Fruit fly (Drosophila melanogaster): ENCODE data around the gene twin.

twin gene

dm6 chr3R:24216017-24216416 is 5.7 kb downstream of the twin start:
- TF ChIP-seq C15 (GFP tag; IDR thresholded peaks at IDR 0.05) (no peak), lmd (GFP tag; IDR thresholded peaks at IDR 0.05) (no peak), pros (GFP tag; optimal IDR thresholded peaks at IDR 0.05) (peak; percentile 68), Blimp-1 (GFP tag; optimal IDR thresholded peaks at IDR 0.05) (peak; percentile 94)

- TF ChIP-seq h (optimal IDR thresholded peaks at IDR 0.05) (no peak), pan (optimal IDR thresholded peaks at IDR 0.05) (no peak), pan (GFP tag; optimal IDR thresholded peaks at IDR 0.05 in 1 of 2, IDR thresholded peaks at IDR 0.05 in 1 of 2) (peak in 1 of 2 experiments; percentile 26), lmd (GFP tag; IDR thresholded peaks at IDR 0.05) (no peak), Bgb (GFP tag; IDR thresholded peaks at IDR 0.05; ENCODE audit: partially characterized antibody) (no peak), CG4360 (GFP tag; IDR thresholded peaks at IDR 0.05) (peak; percentile 66), Dll (GFP tag; IDR thresholded peaks at IDR 0.05; ENCODE audit: partially characterized antibody) (0 out of 4 replicates have a peak, but pooled peaks have one; percentile 8), tgo (GFP tag; IDR thresholded peaks at IDR 0.05) (no peak), abd-A (tag; optimal IDR thresholded peaks at IDR 0.05) (no peak), CG33557 (GFP tag; optimal IDR thresholded peaks at IDR 0.05) (no peak), Xrp1 (GFP tag; IDR thresholded peaks at IDR 0.05) (no peak), vvl (GFP tag; IDR thresholded peaks at IDR 0.05) (peak; percentile 19; the same call in 1 of the 2 replicates), CG32532 (GFP tag; IDR thresholded peaks at IDR 0.05) (0 out of 2 replicates have a peak, but pooled peaks have one; percentile 12), eve (GFP tag; optimal IDR thresholded peaks at IDR 0.05) (no peak), pnt (GFP tag; optimal IDR thresholded peaks at IDR 0.05) (no peak), ro (GFP tag; IDR thresholded peaks at IDR 0.05) (no peak), tx (GFP tag; optimal IDR thresholded peaks at IDR 0.05) (no peak), twi (tag; optimal IDR thresholded peaks at IDR 0.05) (peak; percentile 54), HmgD (GFP tag; optimal IDR thresholded peaks at IDR 0.05) (no peak), lov (optimal IDR thresholded peaks at IDR 0.05) (no peak), lov (GFP tag; IDR thresholded peaks at IDR 0.05) (no peak)
These were observed 8.1 kb downstream of the twin start for dm6 chr3R:24213644-24214043.

dm6 chr3R:24206341-24207114 is 15.2 kb downstream of the twin start:
- TF ChIP-seq onecut (GFP tag; IDR thresholded peaks at IDR 0.05) (peak; percentile 64), CG2199 (GFP tag; IDR thresholded peaks at IDR 0.05) (no peak), Kr (GFP tag; optimal IDR thresholded peaks at IDR 0.05) (no peak), pita (GFP tag; optimal IDR thresholded peaks at IDR 0.05) (no peak), oc (tag; optimal IDR thresholded peaks at IDR 0.05) (peak; percentile 87), CG16779 (GFP tag; IDR thresholded peaks at IDR 0.05) (no peak), sim (GFP tag; IDR thresholded peaks at IDR 0.05) (no peak), CG10431 (GFP tag; optimal IDR thresholded peaks at IDR 0.05) (peak; percentile 17), CkIIα-i1 (GFP tag; IDR thresholded peaks at IDR 0.05) (no peak), zen2 (GFP tag; IDR thresholded peaks at IDR 0.05; ENCODE audit: partially characterized antibody) (no peak), CG32772 (GFP tag; IDR thresholded peaks at IDR 0.05) (peak; percentile 49; the same call in 1 of the 2 replicates), jing (GFP tag; optimal IDR thresholded peaks at IDR 0.05) (peak; percentile 17), CG43689 (GFP tag; IDR thresholded peaks at IDR 0.05) (no peak), CG18599 (GFP tag; optimal IDR thresholded peaks at IDR 0.05) (peak; percentile 16), BtbVII (GFP tag; optimal IDR thresholded peaks at IDR 0.05) (no peak), C15 (GFP tag; IDR thresholded peaks at IDR 0.05) (no peak), PHDP (tag; optimal IDR thresholded peaks at IDR 0.05) (peak; percentile 40), CG15601 (tag; optimal IDR thresholded peaks at IDR 0.05) (peak; percentile 52), shn (GFP tag; optimal IDR thresholded peaks at IDR 0.05) (no peak), hkb (optimal IDR thresholded peaks at IDR 0.05) (no peak), hkb (GFP tag; IDR thresholded peaks at IDR 0.05) (peak; percentile 65), CG10274 (GFP tag; optimal IDR thresholded peaks at IDR 0.05) (no peak), wor (GFP tag; IDR thresholded peaks at IDR 0.05) (peak; percentile 33; the same call in 1 of the 2 replicates), CG11504 (tag; optimal IDR thresholded peaks at IDR 0.05) (peak; percentile 73), CG7556 (GFP tag; optimal IDR thresholded peaks at IDR 0.05) (peak; percentile 22), CG7786 (GFP tag; optimal IDR thresholded peaks at IDR 0.05) (no peak)
